Worm (Caenorhabditis elegans) whole organism, early embryonic: ENCODE measurements around the gene Y81B9A.1.

Experiments
- B0310.2 ChIP-seq: sonication (generic microtip); optimal IDR thresholded peaks from 2 replicates; lab custom pipeline; 2016; ENCODE audit warnings: mild to moderate bottlenecking, missing genetic modification characterization, missing compliant biosample characterization
- F13C5.2 ChIP-seq: sonication (generic microtip); optimal IDR thresholded peaks from 2 replicates; lab custom pipeline; 2017; ENCODE audit warnings: mild to moderate bottlenecking, missing genetic modification characterization, inconsistent platforms, missing compliant biosample characterization
- ama-1 ChIP-seq: fragments of 150-350 bp; optimal IDR thresholded peaks from 2 replicates; lab custom pipeline; 2014
- ets-7 ChIP-seq: sonication (generic microtip); optimal IDR thresholded peaks from 2 replicates; lab custom pipeline; 2016; ENCODE audit warnings: missing genotype, missing genetic modification characterization, missing compliant biosample characterization
- flt-1 ChIP-seq: fragments of 200-800 bp; sonication (Bioruptor generic); IDR thresholded peaks from 2 replicates; pipeline ENCODE4 v1.3.6; 2022; ENCODE audit warnings: missing genetic modification characterization, missing compliant biosample characterization
- hmbx-1 ChIP-seq: sonication (generic microtip); optimal IDR thresholded peaks from 2 replicates; lab custom pipeline; 2016; ENCODE audit warnings: mild to moderate bottlenecking, missing genetic modification characterization, missing compliant biosample characterization
- hmg-4 ChIP-seq: fragments of 200-800 bp; sonication (Bioruptor generic); optimal IDR thresholded peaks from 2 replicates; lab custom pipeline; 2018; ENCODE audit warnings: mild to moderate bottlenecking, missing genetic modification characterization, missing compliant biosample characterization

DNA sequence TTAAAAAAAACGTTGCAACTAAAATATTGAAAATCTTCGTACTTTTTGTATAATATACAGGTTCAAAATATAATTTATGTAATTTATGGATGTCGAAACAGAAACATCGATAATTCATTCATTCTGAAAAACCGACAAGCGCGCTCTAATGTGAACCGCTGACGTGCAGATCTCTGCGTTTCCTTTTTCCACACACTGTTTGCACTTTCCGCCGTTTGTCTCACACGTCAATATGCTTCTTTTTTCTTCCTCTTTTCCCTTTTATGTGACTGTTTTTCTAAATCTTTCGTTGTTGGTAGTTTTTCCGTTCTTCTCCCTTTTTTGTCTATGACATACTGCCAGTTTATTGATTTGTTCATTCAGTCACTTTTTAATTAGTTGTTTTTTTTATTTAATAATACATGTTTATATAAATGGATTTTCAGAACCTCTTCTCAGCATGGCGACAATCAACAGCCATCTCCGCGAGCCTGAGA lies 41.9 kb upstream of the Y81B9A.1 start, which contains the start of gene tmbi-4:
- TF ChIP-seq F13C5.2 (tag; lab: Kevin White, UChicago) (no peak), flt-1 (GFP tag; lab: Robert Waterston, UW) (no peak), ama-1 (lab: Kevin White, UChicago) (no peak), hmbx-1 (tag; lab: Kevin White, UChicago) (no peak), hmg-4 (no peak), ets-7 (tag; lab: Kevin White, UChicago) (no peak), B0310.2 (tag; lab: Kevin White, UChicago) (no peak)
